Worm (Caenorhabditis elegans) whole organism, L2 larva: Measurements from ENCODE around the gene F32D8.14.

ENCODE experiments used
- ama-1 ChIP-seq: fragments of 150-350 bp; optimal IDR thresholded peaks from 2 replicates; lab custom pipeline; 2018; ENCODE audit warnings: inconsistent platforms
- ceh-82 ChIP-seq: fragments of 150-350 bp; optimal IDR thresholded peaks from 2 replicates; lab custom pipeline; 2014; ENCODE audit warnings: missing biosample characterization, missing genetic modification characterization
- egl-27 ChIP-seq: sonication (generic microtip); optimal IDR thresholded peaks from 3 replicates; lab custom pipeline; 2017; ENCODE audit warnings: missing biosample characterization, missing genetic modification reagents, missing genetic modification characterization
- lin-13 ChIP-seq: fragments of 150-350 bp; optimal IDR thresholded peaks from 2 replicates; lab custom pipeline; 2014; ENCODE audit warnings: missing biosample characterization, missing genetic modification reagents, missing genetic modification characterization
- nhr-237 ChIP-seq: fragments of 150-350 bp; optimal IDR thresholded peaks from 2 replicates; lab custom pipeline; 2014; ENCODE audit warnings: missing biosample characterization, missing genetic modification characterization

DNA sequence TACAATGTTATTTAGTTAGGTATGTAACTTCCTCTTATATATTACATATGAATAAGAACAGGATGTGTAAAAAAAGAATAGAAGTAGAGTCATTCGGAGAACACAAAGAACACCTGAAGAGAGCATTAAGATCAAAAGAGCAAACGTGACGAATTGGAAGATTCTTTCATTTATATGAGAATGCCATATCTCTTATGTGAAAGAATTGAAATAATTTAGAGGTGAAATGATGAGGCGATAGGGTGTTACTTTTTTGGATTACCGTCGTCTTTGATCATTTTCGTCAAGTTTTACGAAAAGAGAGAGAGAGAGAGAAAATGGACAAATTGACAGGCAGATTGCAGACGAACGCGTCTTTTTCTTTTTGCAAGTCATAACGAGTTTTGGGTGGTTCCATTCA is 18.1 kb downstream of the F32D8.14 start:
- TF ChIP-seq lin-13 (GFP tag; lab: Kevin White, UChicago) (peak; percentile 7), ama-1 (lab: Kevin White, UChicago) (no peak), ceh-82 (tag; lab: Kevin White, UChicago) (no peak), egl-27 (tag; lab: Kevin White, UChicago) (no peak), nhr-237 (no peak)
